Worm (Caenorhabditis elegans): ENCODE data around the gene mec-4.
A peak's percentile ranks its signal among the peaks of the same experiment; 100 is the strongest.

DNA sequence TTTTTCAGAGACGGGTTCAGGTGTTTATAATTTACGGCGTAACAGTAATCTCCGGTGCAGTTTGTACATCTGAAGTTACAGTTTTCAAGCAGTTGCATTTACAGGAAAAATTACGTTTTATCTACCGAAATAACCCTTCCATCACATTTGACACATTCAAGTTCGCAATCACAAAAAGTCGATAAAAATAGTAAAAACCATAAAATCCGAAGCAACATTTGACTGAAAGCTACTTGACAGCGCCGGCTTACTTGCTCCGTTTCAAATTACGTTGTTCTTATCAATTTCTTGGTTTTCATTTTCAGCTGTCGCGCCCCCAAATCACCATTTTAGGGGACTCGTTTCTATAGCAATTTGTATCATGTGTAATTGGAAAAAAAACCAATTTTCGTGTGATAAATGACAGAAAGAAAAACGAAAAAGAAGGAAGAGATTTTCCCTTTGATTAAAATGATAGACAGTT is 24.1 kb downstream of the mec-4 start, which contains the start of gene T01C8.3:
- TF ChIP-seq nhr-237 (tag; optimal IDR thresholded peaks at IDR 0.05) (no peak), mdl-1 (tag; optimal IDR thresholded peaks at IDR 0.05) (no peak), nhr-102 (tag; optimal IDR thresholded peaks at IDR 0.05) (no peak), zfp-3 (GFP tag; conservative IDR thresholded peaks at IDR 0.05) (no peak), hmg-1.1 (GFP tag; IDR thresholded peaks at IDR 0.05) (no peak), nhr-10 (tag; optimal IDR thresholded peaks at IDR 0.05) (no peak), unc-130 (GFP tag; optimal IDR thresholded peaks at IDR 0.05) (no peak), unc-62 (GFP tag; optimal IDR thresholded peaks at IDR 0.05 in 1 of 2) (peak in 1 of 2 experiments; percentile 86), unc-62 (tag; optimal IDR thresholded peaks at IDR 0.05) (no peak), lin-39 (tag; optimal IDR thresholded peaks at IDR 0.05) (no peak), attf-4 (tag; optimal IDR thresholded peaks at IDR 0.05) (no peak), aha-1 (tag) (peak; percentile 44)

Measured in whole organism, L4 larva.